Worm (Caenorhabditis elegans): ENCODE results near the gene C09B9.85.
"Not testable (repeated sequence)": the region's sequence is repeated elsewhere in the genome, so short reads cannot be mapped to it uniquely, and the experiment has no call there.

DNA sequence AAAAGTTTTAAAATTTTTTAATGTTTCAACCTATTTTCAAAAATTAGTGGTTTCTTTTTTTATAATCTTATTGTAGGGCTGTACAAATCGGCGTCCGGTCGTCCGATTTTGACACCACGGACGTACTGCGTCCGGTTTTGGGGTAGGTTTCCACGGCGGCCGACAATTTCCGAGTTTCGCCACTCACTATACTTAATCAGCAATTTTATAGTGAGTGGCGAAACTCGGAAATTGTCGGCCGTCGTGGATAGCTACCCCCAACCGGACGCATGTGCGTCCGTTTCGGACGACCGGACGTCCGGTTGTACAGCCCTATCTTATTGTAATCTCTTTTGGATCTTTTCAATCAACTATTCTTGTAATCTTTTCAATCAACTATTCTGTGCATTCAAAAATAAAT is 14.5 kb downstream of the C09B9.85 start:
- not testable (repeated sequence) for TF ChIP-seq F55B11.4 (tag; optimal IDR thresholded peaks at IDR 0.05; ENCODE audit: borderline replicate concordance, insufficient read depth); B0336.3 (GFP tag; IDR thresholded peaks at IDR 0.05); ama-1 (optimal IDR thresholded peaks at IDR 0.05); ama-1 (GFP tag; optimal IDR thresholded peaks at IDR 0.05); ets-4 (GFP tag; optimal IDR thresholded peaks at IDR 0.05); F52B5.7 (tag; optimal IDR thresholded peaks at IDR 0.05); unc-62 (GFP tag; optimal IDR thresholded peaks at IDR 0.05); ZK185.1 (tag; optimal IDR thresholded peaks at IDR 0.05; ENCODE audit: poor library complexity, severe bottlenecking); hmg-20 (GFP tag; IDR thresholded peaks at IDR 0.05); efl-1 (GFP tag; optimal IDR thresholded peaks at IDR 0.05); cebp-2 (GFP tag; IDR thresholded peaks at IDR 0.05); unc-130 (GFP tag; optimal IDR thresholded peaks at IDR 0.05); K12H6.12 (tag; optimal IDR thresholded peaks at IDR 0.05)

All from whole organism, young adult.